Worm (Caenorhabditis elegans) whole organism, L4 larva: Measurements from ENCODE around the gene sri-29.

Experiments
- D1046.2 ChIP-seq: fragments of 200-800 bp; sonication (Bioruptor generic); IDR thresholded peaks from 2 replicates; pipeline ENCODE4 v1.3.6; 2022; ENCODE audit warnings: missing genetic modification characterization, missing compliant biosample characterization
- F10B5.3 ChIP-seq: sonication (generic microtip); optimal IDR thresholded peaks from 2 replicates; lab custom pipeline; 2016; ENCODE audit warnings: mild to moderate bottlenecking, missing genetic modification characterization, missing compliant biosample characterization
- F26F4.8 ChIP-seq: fragments of 200-800 bp; sonication (Bioruptor generic); conservative IDR thresholded peaks from 2 replicates; pipeline ENCODE4 v1.3.6; 2022; ENCODE audit warnings: missing genetic modification characterization, missing compliant biosample characterization
- F37D6.2 ChIP-seq: sonication (generic microtip); optimal IDR thresholded peaks from 2 replicates; lab custom pipeline; 2016; ENCODE audit warnings: mild to moderate bottlenecking, missing genetic modification characterization, missing compliant biosample characterization
- F44E2.7 ChIP-seq: fragments of 200-800 bp; sonication (Bioruptor generic); IDR thresholded peaks from 2 replicates; pipeline ENCODE4 v2.1.2; 2022; ENCODE audit warnings: missing genetic modification characterization, missing compliant biosample characterization
- R02D3.7 ChIP-seq: fragments of 150-350 bp; sonication (generic microtip); optimal IDR thresholded peaks from 3 replicates; lab custom pipeline; 2014; ENCODE audit warnings: missing biosample characterization, missing genetic modification characterization
- Y105C5A.15 ChIP-seq: fragments of 200-800 bp; sonication (Bioruptor generic); IDR thresholded peaks from 2 replicates; pipeline ENCODE4 v1.3.6; 2022; ENCODE audit warnings: missing genetic modification characterization, missing compliant biosample characterization
- ama-1 ChIP-seq: fragments of 150-350 bp; optimal IDR thresholded peaks from 2 replicates; lab custom pipeline; 2014; ENCODE audit warnings: inconsistent platforms, mixed read lengths
- attf-4 ChIP-seq: sonication (generic microtip); optimal IDR thresholded peaks from 3 replicates; lab custom pipeline; 2017; ENCODE audit warnings: missing biosample characterization, missing genetic modification characterization
- ceh-20 ChIP-seq: fragments of 200-800 bp; sonication (Bioruptor generic); IDR thresholded peaks from 2 replicates; pipeline ENCODE4 v1.3.6; 2022; ENCODE audit warnings: missing genetic modification reagents, missing genetic modification characterization, missing compliant biosample characterization
- ceh-44 ChIP-seq: fragments of 200-800 bp; sonication (Bioruptor generic); IDR thresholded peaks from 2 replicates; pipeline ENCODE4 v1.3.6; 2022; ENCODE audit warnings: missing genetic modification reagents, missing genetic modification characterization, missing compliant biosample characterization
- ceh-62 ChIP-seq: sonication (generic microtip); optimal IDR thresholded peaks from 2 replicates; lab custom pipeline; 2017; ENCODE audit warnings: missing biosample characterization, missing genetic modification characterization
- ceh-82 ChIP-seq: sonication (generic microtip); optimal IDR thresholded peaks from 2 replicates; lab custom pipeline; 2017; ENCODE audit warnings: missing biosample characterization, missing genetic modification characterization
- cey-2 ChIP-seq: sonication (generic microtip); optimal IDR thresholded peaks from 3 replicates; lab custom pipeline; 2017; ENCODE audit warnings: missing genetic modification characterization, mild to moderate bottlenecking, missing compliant biosample characterization, antibody characterized with exemption, borderline replicate concordance; ENCODE audit not compliant: insufficient read depth
- dmd-6 ChIP-seq: fragments of 200-800 bp; sonication (Bioruptor generic); IDR thresholded peaks from 2 replicates; pipeline ENCODE4 v1.3.6; 2022; ENCODE audit warnings: missing genetic modification reagents, missing genetic modification characterization, missing compliant biosample characterization
- dmd-9 ChIP-seq: fragments of 200-800 bp; sonication (Bioruptor generic); IDR thresholded peaks from 2 replicates; pipeline ENCODE4 v1.3.6; 2022; ENCODE audit warnings: missing genetic modification reagents, missing genetic modification characterization, missing compliant biosample characterization
- dpl-1 ChIP-seq: fragments of 150-350 bp; optimal IDR thresholded peaks from 2 replicates; lab custom pipeline; 2014; ENCODE audit warnings: missing biosample characterization, missing genetic modification reagents, missing genetic modification characterization
- duxl-1 ChIP-seq: sonication (generic microtip); optimal IDR thresholded peaks from 2 replicates; lab custom pipeline; 2016; ENCODE audit warnings: mild to moderate bottlenecking, missing genetic modification characterization, moderate library complexity, missing compliant biosample characterization; ENCODE audit not compliant: poor library complexity
- egl-27 ChIP-seq: sonication (generic microtip); optimal IDR thresholded peaks from 3 replicates; lab custom pipeline; 2017; ENCODE audit warnings: missing biosample characterization, missing genetic modification reagents, missing genetic modification characterization
- fos-1 ChIP-seq: fragments of 150-350 bp; optimal IDR thresholded peaks from 2 replicates; lab custom pipeline; 2014; ENCODE audit warnings: missing biosample characterization, missing genetic modification characterization
- hlh-11 ChIP-seq: fragments of 200-800 bp; sonication (Bioruptor generic); optimal IDR thresholded peaks from 2 replicates; lab custom pipeline; 2018; ENCODE audit warnings: mild to moderate bottlenecking, missing genetic modification characterization, missing compliant biosample characterization
- hmg-1.1 ChIP-seq: fragments of 200-800 bp; sonication (Bioruptor generic); IDR thresholded peaks from 2 replicates; pipeline ENCODE4 v1.3.6; 2022; ENCODE audit warnings: missing genetic modification reagents, missing genetic modification characterization, missing compliant biosample characterization
- lim-7 ChIP-seq: fragments of 200-800 bp; sonication (Bioruptor generic); IDR thresholded peaks from 2 replicates; pipeline ENCODE4 v1.3.6; 2022; ENCODE audit warnings: missing genetic modification characterization, missing compliant biosample characterization
- lin-15B ChIP-seq: fragments of 150-350 bp; sonication (generic microtip); optimal IDR thresholded peaks from 3 replicates; lab custom pipeline; 2014; ENCODE audit warnings: missing biosample characterization, missing genetic modification characterization
- lin-39 ChIP-seq: fragments of 150-350 bp; optimal IDR thresholded peaks from 2 replicates; lab custom pipeline; 2014; ENCODE audit warnings: missing biosample characterization, missing genetic modification reagents, missing genetic modification characterization
- lir-3 ChIP-seq: sonication (generic microtip); optimal IDR thresholded peaks from 2 replicates; lab custom pipeline; 2016; ENCODE audit warnings: mild to moderate bottlenecking, missing genetic modification characterization, missing compliant biosample characterization
- lsy-2 ChIP-seq, 2 experiments: fragments of 150-350 bp in 1 of 2; sonication (generic microtip) in 1 of 2; optimal IDR thresholded peaks; 2 replicates each; lab custom pipeline; 2014 to 2017; ENCODE audit warnings: missing biosample characterization in 2 of 2, missing genetic modification characterization in 2 of 2
- madf-9 ChIP-seq: fragments of 200-800 bp; sonication (Bioruptor generic); conservative IDR thresholded peaks from 2 replicates; pipeline ENCODE4 v1.3.6; 2022; ENCODE audit warnings: missing genetic modification reagents, missing genetic modification characterization, missing compliant biosample characterization
- mdl-1 ChIP-seq, 2 experiments: fragments of 150-350 bp in 1 of 2; sonication (generic microtip) in 1 of 2; optimal IDR thresholded peaks; 2 replicates each; lab custom pipeline; 2014 to 2017; ENCODE audit warnings: missing biosample characterization in 2 of 2, missing genetic modification characterization in 2 of 2
- mep-1 ChIP-seq: fragments of 150-350 bp; sonication (generic microtip); optimal IDR thresholded peaks from 3 replicates; lab custom pipeline; 2014; ENCODE audit warnings: missing biosample characterization, missing genetic modification characterization
- mxl-3 ChIP-seq: fragments of 200-800 bp; sonication (Bioruptor generic); optimal IDR thresholded peaks from 2 replicates; lab custom pipeline; 2018; ENCODE audit warnings: mild to moderate bottlenecking, missing genetic modification characterization, missing compliant biosample characterization
- nhr-10 ChIP-seq: fragments of 150-350 bp; optimal IDR thresholded peaks from 2 replicates; lab custom pipeline; 2014; ENCODE audit warnings: missing biosample characterization, missing genetic modification characterization
- nhr-11 ChIP-seq: fragments of 150-350 bp; optimal IDR thresholded peaks from 2 replicates; lab custom pipeline; 2014; ENCODE audit warnings: missing biosample characterization, missing genetic modification characterization
- nhr-111 ChIP-seq: fragments of 200-800 bp; sonication (Bioruptor generic); optimal IDR thresholded peaks from 2 replicates; lab custom pipeline; 2018; ENCODE audit warnings: mild to moderate bottlenecking, missing genetic modification characterization, missing compliant biosample characterization
- nhr-28 ChIP-seq: fragments of 150-350 bp; optimal IDR thresholded peaks from 2 replicates; lab custom pipeline; 2014; ENCODE audit warnings: missing biosample characterization, missing genetic modification characterization
- nhr-41 ChIP-seq: fragments of 200-800 bp; sonication (Bioruptor generic); IDR thresholded peaks from 2 replicates; pipeline ENCODE4 v1.3.6; 2022; ENCODE audit warnings: missing genetic modification reagents, missing genetic modification characterization, missing compliant biosample characterization
- php-3 ChIP-seq: fragments of 200-800 bp; sonication (Bioruptor generic); IDR thresholded peaks from 2 replicates; pipeline ENCODE4 v1.3.6; 2022; ENCODE audit warnings: missing genetic modification reagents, missing genetic modification characterization, missing compliant biosample characterization
- pqm-1 ChIP-seq: sonication (generic microtip); optimal IDR thresholded peaks from 2 replicates; lab custom pipeline; 2017; ENCODE audit warnings: missing biosample characterization, missing genetic modification characterization
- rbr-2 ChIP-seq: sonication (generic microtip); optimal IDR thresholded peaks from 2 replicates; lab custom pipeline; 2016; ENCODE audit warnings: missing genotype, missing genetic modification characterization, missing compliant biosample characterization
- saeg-2 ChIP-seq: fragments of 200-800 bp; sonication (Bioruptor generic); IDR thresholded peaks from 2 replicates; pipeline ENCODE4 v1.3.6; 2022; ENCODE audit warnings: missing genetic modification reagents, missing genetic modification characterization, missing compliant biosample characterization
- sdz-12 ChIP-seq: fragments of 200-800 bp; sonication (Bioruptor generic); optimal IDR thresholded peaks from 2 replicates; lab custom pipeline; 2018; ENCODE audit warnings: mild to moderate bottlenecking, missing genetic modification characterization, missing compliant biosample characterization
- set-16 ChIP-seq: fragments of 200-800 bp; sonication (Bioruptor generic); IDR thresholded peaks from 2 replicates; pipeline ENCODE4 v1.3.6; 2022; ENCODE audit warnings: missing genetic modification reagents, missing genetic modification characterization, missing compliant biosample characterization
- skn-1 ChIP-seq: fragments of 150-350 bp; optimal IDR thresholded peaks from 2 replicates; lab custom pipeline; 2014; ENCODE audit warnings: missing biosample characterization, missing genetic modification characterization
- snpc-1.2 ChIP-seq: fragments of 200-800 bp; sonication (Bioruptor generic); IDR thresholded peaks from 2 replicates; pipeline ENCODE4 v1.3.6; 2022; ENCODE audit warnings: missing genetic modification reagents, missing genetic modification characterization, missing compliant biosample characterization
- spr-3 ChIP-seq: fragments of 200-800 bp; sonication (Bioruptor generic); optimal IDR thresholded peaks from 2 replicates; lab custom pipeline; 2018; ENCODE audit warnings: mild to moderate bottlenecking, missing genetic modification characterization, missing compliant biosample characterization
- tag-97 ChIP-seq: fragments of 200-800 bp; sonication (Bioruptor generic); IDR thresholded peaks from 2 replicates; pipeline ENCODE4 v1.3.6; 2022; ENCODE audit warnings: missing genetic modification characterization, missing compliant biosample characterization
- unc-130 ChIP-seq: sonication (generic microtip); optimal IDR thresholded peaks from 2 replicates; lab custom pipeline; 2016; ENCODE audit warnings: missing genetic modification reagents, missing genetic modification characterization, missing compliant biosample characterization
- unc-39 ChIP-seq: sonication (generic microtip); optimal IDR thresholded peaks from 2 replicates; lab custom pipeline; 2017; ENCODE audit warnings: missing biosample characterization, missing genetic modification characterization
- vab-7 ChIP-seq: fragments of 200-800 bp; sonication (Bioruptor generic); IDR thresholded peaks from 2 replicates; pipeline ENCODE4 v1.3.6; 2022; ENCODE audit warnings: missing genetic modification reagents, missing genetic modification characterization, missing compliant biosample characterization
- zip-11 ChIP-seq: fragments of 200-800 bp; sonication (Bioruptor generic); IDR thresholded peaks from 2 replicates; pipeline ENCODE4 v1.3.6; 2022; ENCODE audit warnings: missing genetic modification characterization, missing compliant biosample characterization
- zip-2 ChIP-seq: fragments of 150-350 bp; optimal IDR thresholded peaks from 2 replicates; lab custom pipeline; 2014; ENCODE audit warnings: missing biosample characterization, missing genetic modification characterization
- ztf-11 ChIP-seq: fragments of 150-350 bp; optimal IDR thresholded peaks from 2 replicates; lab custom pipeline; 2014; ENCODE audit warnings: missing biosample characterization, missing genetic modification characterization
- ztf-7 ChIP-seq: fragments of 150-350 bp; optimal IDR thresholded peaks from 2 replicates; lab custom pipeline; 2014; ENCODE audit warnings: missing biosample characterization, missing genetic modification characterization

Gene sri-29

DNA sequence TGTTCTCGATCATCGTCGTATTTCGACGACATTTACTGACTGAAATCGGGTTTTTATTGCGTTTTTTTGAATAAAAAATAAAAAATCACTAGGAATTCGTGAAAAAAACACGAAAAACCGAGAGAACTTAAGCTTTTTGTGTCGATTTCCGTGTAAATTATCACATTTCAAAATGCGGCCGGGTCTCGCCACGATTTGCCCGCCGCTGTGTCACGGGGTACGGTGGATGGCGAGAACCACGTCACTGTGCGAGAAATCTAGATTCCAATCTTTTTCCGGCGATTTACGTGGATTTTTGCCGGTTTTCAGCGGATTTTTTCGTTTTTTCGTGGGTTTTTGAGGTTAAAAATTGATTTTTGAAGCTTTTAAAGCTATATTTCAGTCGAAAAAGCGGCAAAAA is 32.8 kb downstream of the sri-29 start, which contains the start of gene Y25C1A.8 (continued):
- TF ChIP-seq dmd-6 (GFP tag; lab: Robert Waterston, UW) (peak; percentile 83), vab-7 (GFP tag; lab: Robert Waterston, UW) (peak; percentile 62), fos-1 (tag; lab: Kevin White, UChicago) (no peak), tag-97 (GFP tag; lab: Robert Waterston, UW) (no peak), pqm-1 (peak; percentile 6), unc-39 (tag; lab: Kevin White, UChicago) (no peak), ztf-7 (peak; percentile 83), egl-27 (tag; lab: Kevin White, UChicago) (no peak), ztf-11 (no peak), cey-2 (no peak), rbr-2 (tag; lab: Kevin White, UChicago) (peak; percentile 92), unc-130 (GFP tag; lab: Kevin White, UChicago) (peak; percentile 35), skn-1 (no peak), ceh-62 (no peak), nhr-10 (tag; lab: Kevin White, UChicago) (peak; percentile 2), ceh-82 (tag; lab: Kevin White, UChicago) (no peak), R02D3.7 (no peak), Y105C5A.15 (GFP tag; lab: Robert Waterston, UW) (no peak), F37D6.2 (peak; percentile 78), ceh-44 (0 out of 2 replicates have a peak, but pooled peaks have one; percentile 17), mdl-1 (tag; optimal IDR thresholded peaks at IDR 0.05; lab: Kevin White, UChicago) (peak in 1 of 2 experiments; percentile 69), nhr-41 (GFP tag; lab: Robert Waterston, UW) (no peak), zip-11 (GFP tag; lab: Robert Waterston, UW) (no peak), lin-39 (tag; lab: Kevin White, UChicago) (no peak), set-16 (GFP tag; lab: Robert Waterston, UW) (peak; percentile 55; the same call in 1 of the 2 replicates), F26F4.8 (no peak), lin-15B (no peak), php-3 (peak; percentile 89), zip-2 (peak; percentile 68), D1046.2 (GFP tag; lab: Robert Waterston, UW) (no peak), sdz-12 (GFP tag; lab: Kevin White, UChicago) (no peak), madf-9 (GFP tag; lab: Robert Waterston, UW) (peak; percentile 81), nhr-28 (tag; lab: Kevin White, UChicago) (peak; percentile 64), duxl-1 (peak; percentile 95), hmg-1.1 (peak; percentile 95), mep-1 (tag; lab: Kevin White, UChicago) (peak; percentile 95), F44E2.7 (peak; percentile 70; the same call in 1 of the 2 replicates), ama-1 (lab: Kevin White, UChicago) (no peak), dpl-1 (GFP tag; lab: Kevin White, UChicago) (peak; percentile 84), hlh-11 (tag; lab: Kevin White, UChicago) (peak; percentile 89), snpc-1.2 (GFP tag; lab: Robert Waterston, UW) (peak; percentile 66), saeg-2 (0 out of 2 replicates have a peak, but pooled peaks have one; percentile 50), nhr-11 (peak; percentile 80), lim-7 (0 out of 2 replicates have a peak, but pooled peaks have one; percentile 46), lsy-2 (tag; optimal IDR thresholded peaks at IDR 0.05; lab: Kevin White, UChicago) (peak; percentile 99 to 100), lir-3 (tag; lab: Kevin White, UChicago) (no peak), dmd-9 (GFP tag; lab: Robert Waterston, UW) (peak; percentile 71), attf-4 (tag; lab: Kevin White, UChicago) (no peak), ceh-20 (peak; percentile 86), F10B5.3 (tag; lab: Kevin White, UChicago) (peak; percentile 87), spr-3 (GFP tag; lab: Kevin White, UChicago) (peak; percentile 94), nhr-111 (GFP tag; lab: Kevin White, UChicago) (no peak), mxl-3 (GFP tag; lab: Kevin White, UChicago) (peak; percentile 63)
